Fruit fly (Drosophila melanogaster) whole organism, embryonic: Measurements from ENCODE around the gene Sptr.
A peak's percentile ranks its signal among the peaks of the same experiment; 100 is the strongest.

Experiments used
- Atf3 ChIP-seq: fragments of 200-800 bp; sonication (Bioruptor generic); optimal IDR thresholded peaks from 3 replicates; lab custom pipeline; 2016; ENCODE audit warnings: missing biosample characterization, missing genetic modification characterization
- B-H2 ChIP-seq: fragments of 200-800 bp; sonication (Bioruptor generic); optimal IDR thresholded peaks from 2 replicates; lab custom pipeline; 2018; ENCODE audit warnings: missing biosample characterization, mild to moderate bottlenecking, missing genetic modification characterization
- Bdp1 ChIP-seq: fragments of 200-800 bp; sonication (Bioruptor generic); optimal IDR thresholded peaks from 3 replicates; lab custom pipeline; 2016; ENCODE audit warnings: missing biosample characterization, missing genetic modification characterization
- Bgb ChIP-seq: fragments of 200-800 bp; sonication (Bioruptor generic); IDR thresholded peaks from 2 replicates; pipeline ENCODE4 v1.3.6; 2022; ENCODE audit warnings: missing biosample characterization, missing genetic modification characterization; ENCODE audit not compliant: partially characterized antibody
- Bteb2 ChIP-seq: fragments of 200-800 bp; sonication (Bioruptor generic); optimal IDR thresholded peaks from 2 replicates; lab custom pipeline; 2016; ENCODE audit warnings: missing biosample characterization, missing genetic modification characterization
- CG10366 ChIP-seq: fragments of 200-800 bp; sonication (Bioruptor generic); IDR thresholded peaks from 2 replicates; pipeline ENCODE4 v1.3.6; 2022; ENCODE audit warnings: missing biosample characterization, missing genetic modification characterization
- CG11696 ChIP-seq: fragments of 200-800 bp; sonication (Bioruptor generic); IDR thresholded peaks from 2 replicates; pipeline ENCODE4 v1.3.6; 2022; ENCODE audit warnings: missing biosample characterization, missing genetic modification characterization
- CG12942 ChIP-seq: fragments of 200-800 bp; sonication (Bioruptor generic); optimal IDR thresholded peaks from 3 replicates; lab custom pipeline; 2016; ENCODE audit warnings: missing biosample characterization, missing genetic modification characterization
- CG14050 ChIP-seq: fragments of 200-800 bp; sonication (Bioruptor generic); IDR thresholded peaks from 3 replicates; pipeline ENCODE4 v1.3.6; 2022; ENCODE audit warnings: missing biosample characterization, missing genetic modification characterization
- CG14667 ChIP-seq: fragments of 200-800 bp; sonication (Bioruptor generic); IDR thresholded peaks from 2 replicates; pipeline ENCODE4 v1.3.6; 2022; ENCODE audit warnings: missing biosample characterization, missing genetic modification characterization
- CG1529 ChIP-seq: fragments of 200-800 bp; sonication (Bioruptor generic); optimal IDR thresholded peaks from 3 replicates; lab custom pipeline; 2018; ENCODE audit warnings: missing biosample characterization, missing genetic modification characterization
- CG17361 ChIP-seq: fragments of 200-800 bp; sonication (Bioruptor generic); IDR thresholded peaks from 3 replicates; pipeline ENCODE4 v1.3.6; 2022; ENCODE audit warnings: missing biosample characterization, missing genetic modification characterization
- CG1792 ChIP-seq: fragments of 200-800 bp; sonication (Bioruptor generic); optimal IDR thresholded peaks from 2 replicates; lab custom pipeline; 2016; ENCODE audit warnings: missing biosample characterization, missing genetic modification characterization
- CG18011 ChIP-seq: fragments of 200-800 bp; sonication (Bioruptor generic); optimal IDR thresholded peaks from 2 replicates; lab custom pipeline; 2017; ENCODE audit warnings: missing biosample characterization, missing genetic modification characterization, mild to moderate bottlenecking, moderate library complexity, missing genotype
- CG18599 ChIP-seq: fragments of 200-800 bp; sonication (Bioruptor generic); optimal IDR thresholded peaks from 3 replicates; lab custom pipeline; 2017; ENCODE audit warnings: missing biosample characterization, missing genetic modification characterization, mild to moderate bottlenecking, moderate library complexity, missing genetic modification reagents
- CG2129 ChIP-seq: fragments of 200-800 bp; sonication (Bioruptor generic); IDR thresholded peaks from 2 replicates; pipeline ENCODE4 v1.3.6; 2022; ENCODE audit warnings: missing biosample characterization, missing genetic modification characterization; ENCODE audit not compliant: partially characterized antibody
- CG2202 ChIP-seq: fragments of 200-800 bp; sonication (Bioruptor generic); optimal IDR thresholded peaks from 2 replicates; lab custom pipeline; 2018; ENCODE audit warnings: missing biosample characterization, mild to moderate bottlenecking, missing genetic modification characterization
- CG32532 ChIP-seq: fragments of 200-800 bp; sonication (Bioruptor generic); IDR thresholded peaks from 2 replicates; pipeline ENCODE4 v1.3.6; 2022; ENCODE audit warnings: missing biosample characterization, missing genetic modification characterization
- CG34224 ChIP-seq: fragments of 200-800 bp; sonication (Bioruptor generic); IDR thresholded peaks from 3 replicates; pipeline ENCODE4 v1.3.6; 2022; ENCODE audit warnings: missing biosample characterization, missing genetic modification characterization; ENCODE audit not compliant: partially characterized antibody
- CG34376 ChIP-seq: fragments of 200-800 bp; sonication (Bioruptor generic); optimal IDR thresholded peaks from 2 replicates; lab custom pipeline; 2018; ENCODE audit warnings: missing biosample characterization, mild to moderate bottlenecking, missing genetic modification characterization
- CG6175 ChIP-seq: fragments of 200-800 bp; sonication (Bioruptor generic); IDR thresholded peaks from 3 replicates; pipeline ENCODE4 v1.3.6; 2022; ENCODE audit warnings: missing biosample characterization, missing genetic modification characterization
- CG6254 ChIP-seq: fragments of 200-800 bp; sonication (Bioruptor generic); optimal IDR thresholded peaks from 3 replicates; lab custom pipeline; 2017; ENCODE audit warnings: mild to moderate bottlenecking, missing biosample characterization, missing genetic modification reagents, missing genetic modification characterization
- CG6683 ChIP-seq: fragments of 200-800 bp; sonication (Bioruptor generic); optimal IDR thresholded peaks from 2 replicates; lab custom pipeline; 2017; ENCODE audit warnings: missing biosample characterization, mild to moderate bottlenecking, missing genetic modification characterization, missing genetic modification reagents
- Chrac-16 ChIP-seq: fragments of 200-800 bp; sonication (Bioruptor generic); optimal IDR thresholded peaks from 3 replicates; lab custom pipeline; 2016; ENCODE audit warnings: missing biosample characterization, missing genetic modification characterization
- Dll ChIP-seq: fragments of 200-800 bp; sonication (Bioruptor generic); IDR thresholded peaks from 4 replicates; pipeline ENCODE4 v1.3.6; 2022; ENCODE audit warnings: missing biosample characterization, missing genetic modification characterization; ENCODE audit not compliant: partially characterized antibody
- Dref ChIP-seq: fragments of 200-800 bp; sonication (Bioruptor generic); IDR thresholded peaks from 2 replicates; pipeline ENCODE4 v1.3.6; 2022; ENCODE audit warnings: missing biosample characterization, missing genetic modification characterization
- HLH3B ChIP-seq: fragments of 200-800 bp; sonication (Bioruptor generic); IDR thresholded peaks from 2 replicates; pipeline ENCODE4 v1.3.6; 2022; ENCODE audit warnings: missing biosample characterization, missing genetic modification characterization
- Hmx ChIP-seq: fragments of 200-800 bp; sonication (Bioruptor generic); optimal IDR thresholded peaks from 2 replicates; lab custom pipeline; 2016; ENCODE audit warnings: missing biosample characterization, missing genetic modification characterization
- Jarid2 ChIP-seq: fragments of 200-800 bp; sonication (Bioruptor generic); optimal IDR thresholded peaks from 3 replicates; lab custom pipeline; 2017; ENCODE audit warnings: mild to moderate bottlenecking, missing biosample characterization, missing genetic modification reagents, missing genetic modification characterization
- Kr ChIP-seq: fragments of 200-800 bp; sonication (Bioruptor generic); optimal IDR thresholded peaks from 2 replicates; lab custom pipeline; 2017; ENCODE audit warnings: missing biosample characterization, mild to moderate bottlenecking, missing genetic modification characterization
- Lim3 ChIP-seq: fragments of 200-800 bp; sonication (Bioruptor generic); IDR thresholded peaks from 2 replicates; pipeline ENCODE4 v1.3.6; 2022; ENCODE audit warnings: missing biosample characterization, missing genetic modification characterization
- Ravus ChIP-seq: fragments of 200-800 bp; sonication (Bioruptor generic); IDR thresholded peaks from 2 replicates; pipeline ENCODE4 v1.3.6; 2022; ENCODE audit warnings: missing biosample characterization, missing genetic modification characterization
- Scr ChIP-seq: fragments of 200-800 bp; sonication (Bioruptor generic); IDR thresholded peaks from 2 replicates; pipeline ENCODE4 v1.3.6; 2022; ENCODE audit warnings: missing biosample characterization, missing genetic modification characterization; ENCODE audit not compliant: partially characterized antibody
- Xrp1 ChIP-seq: fragments of 200-800 bp; sonication (Bioruptor generic); IDR thresholded peaks from 2 replicates; pipeline ENCODE4 v1.3.6; 2022; ENCODE audit warnings: missing biosample characterization, missing genetic modification characterization
- ac ChIP-seq: fragments of 200-800 bp; sonication (Bioruptor generic); optimal IDR thresholded peaks from 3 replicates; lab custom pipeline; 2017; ENCODE audit warnings: missing biosample characterization, mild to moderate bottlenecking, missing genetic modification characterization
- aop ChIP-seq: fragments of 200-800 bp; sonication (Bioruptor generic); IDR thresholded peaks from 2 replicates; pipeline ENCODE4 v1.3.6; 2022; ENCODE audit warnings: missing biosample characterization, missing genetic modification characterization
- ase ChIP-seq: fragments of 200-800 bp; sonication (Bioruptor generic); IDR thresholded peaks from 3 replicates; pipeline ENCODE4 v1.3.6; 2022; ENCODE audit warnings: missing biosample characterization, missing genetic modification characterization
- bowl ChIP-seq: fragments of 200-800 bp; sonication (Bioruptor generic); IDR thresholded peaks from 2 replicates; pipeline ENCODE4 v1.3.6; 2022; ENCODE audit warnings: missing biosample characterization, missing genetic modification characterization
- corto ChIP-seq: fragments of 200-800 bp; sonication (Bioruptor generic); optimal IDR thresholded peaks from 2 replicates; lab custom pipeline; 2016; ENCODE audit warnings: missing biosample characterization, mild to moderate bottlenecking, missing genetic modification characterization, moderate library complexity
- disco-r ChIP-seq: fragments of 200-800 bp; sonication (Bioruptor generic); optimal IDR thresholded peaks from 2 replicates; lab custom pipeline; 2016; ENCODE audit warnings: missing biosample characterization, missing genetic modification characterization
- dmrt99B ChIP-seq: fragments of 200-800 bp; sonication (Bioruptor generic); optimal IDR thresholded peaks from 2 replicates; lab custom pipeline; 2018; ENCODE audit warnings: missing biosample characterization, mild to moderate bottlenecking, missing genetic modification characterization, moderate library complexity
- klu ChIP-seq: fragments of 200-800 bp; sonication (Bioruptor generic); IDR thresholded peaks from 2 replicates; pipeline ENCODE4 v1.3.6; 2022; ENCODE audit warnings: missing biosample characterization, missing genetic modification characterization
- luna ChIP-seq: fragments of 200-800 bp; sonication (Bioruptor generic); optimal IDR thresholded peaks from 2 replicates; lab custom pipeline; 2016; ENCODE audit warnings: missing biosample characterization, missing genetic modification characterization
- org-1 ChIP-seq: fragments of 200-800 bp; sonication (Bioruptor generic); optimal IDR thresholded peaks from 2 replicates; lab custom pipeline; 2017; ENCODE audit warnings: missing biosample characterization, missing genetic modification characterization
- pb ChIP-seq: fragments of 200-800 bp; sonication (Bioruptor generic); optimal IDR thresholded peaks from 3 replicates; lab custom pipeline; 2016; ENCODE audit warnings: missing biosample characterization, missing genetic modification characterization
- pho ChIP-seq: fragments of 200-800 bp; sonication (Bioruptor generic); optimal IDR thresholded peaks from 2 replicates; lab custom pipeline; 2016; ENCODE audit warnings: missing biosample characterization, missing genetic modification characterization
- pzg ChIP-seq: fragments of 200-800 bp; sonication (Bioruptor generic); optimal IDR thresholded peaks from 3 replicates; lab custom pipeline; 2018; ENCODE audit warnings: missing biosample characterization, mild to moderate bottlenecking, missing genetic modification characterization, moderate library complexity
- run ChIP-seq: fragments of 200-800 bp; sonication (Bioruptor generic); optimal IDR thresholded peaks from 3 replicates; lab custom pipeline; 2018; ENCODE audit warnings: missing biosample characterization, mild to moderate bottlenecking, missing genetic modification characterization
- sens ChIP-seq: fragments of 200-800 bp; sonication (Bioruptor generic); peaks from one replicate; lab custom pipeline; 2016; ENCODE audit warnings: missing biosample characterization, missing genetic modification characterization
- sens-2 ChIP-seq: fragments of 200-800 bp; sonication (Bioruptor generic); IDR thresholded peaks from 2 replicates; pipeline ENCODE4 v1.3.6; 2022; ENCODE audit warnings: missing biosample characterization, missing genetic modification characterization
- trem ChIP-seq: fragments of 200-800 bp; optimal IDR thresholded peaks from 3 replicates; lab custom pipeline; 2019; ENCODE audit warnings: missing biosample characterization, mild to moderate bottlenecking, missing genetic modification characterization, moderate library complexity
- trh ChIP-seq: fragments of 200-800 bp; sonication (Bioruptor generic); optimal IDR thresholded peaks from 2 replicates; lab custom pipeline; 2016; ENCODE audit warnings: missing biosample characterization, missing genetic modification characterization

The Sptr gene

DNA sequence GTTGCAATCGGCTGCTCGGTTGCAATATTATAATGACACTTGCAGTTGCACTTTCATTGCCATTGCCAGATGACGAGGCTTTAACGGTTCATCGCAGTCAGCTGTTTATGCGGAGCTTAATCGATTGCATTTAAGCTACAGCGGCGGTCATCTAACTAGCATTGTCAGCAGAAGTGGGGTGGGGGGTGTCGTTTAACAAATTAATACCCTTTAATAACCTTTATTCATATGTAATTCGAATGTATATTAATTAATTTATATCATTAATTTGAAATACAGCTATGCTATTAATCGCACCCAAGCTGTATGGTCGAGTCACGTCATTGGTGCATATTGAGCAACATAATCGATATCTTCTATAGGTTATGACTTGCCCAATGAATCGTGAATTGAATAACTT, 28.6 kb upstream of the Sptr start (continued):
- TF ChIP-seq org-1 (peak; percentile 65), run (tag; lab: Kevin White, UChicago) (peak; percentile 76), CG1792 (GFP tag; lab: Kevin White, UChicago) (no peak), CG2129 (GFP tag; lab: Robert Waterston, UW) (no peak), sens-2 (GFP tag; lab: Robert Waterston, UW) (peak; percentile 81), CG2202 (tag; lab: Kevin White, UChicago) (no peak), CG34224 (GFP tag; lab: Robert Waterston, UW) (no peak), Jarid2 (peak; percentile 47), HLH3B (GFP tag; lab: Robert Waterston, UW) (peak; percentile 92), CG6175 (GFP tag; lab: Robert Waterston, UW) (0 out of 3 replicates have a peak, but pooled peaks have one; percentile 17), Dll (GFP tag; lab: Robert Waterston, UW) (no peak), Bgb (GFP tag; lab: Robert Waterston, UW) (no peak), Kr (GFP tag; lab: Kevin White, UChicago) (no peak), CG17361 (GFP tag; lab: Robert Waterston, UW) (peak; percentile 71), CG6254 (peak; percentile 86), CG32532 (GFP tag; lab: Robert Waterston, UW) (peak; percentile 64), CG18599 (GFP tag; lab: Kevin White, UChicago) (peak; percentile 54), trem (peak; percentile 54), Ravus (peak; percentile 64), Hmx (no peak), Atf3 (GFP tag; lab: Kevin White, UChicago) (no peak), Chrac-16 (GFP tag; lab: Kevin White, UChicago) (peak; percentile 39), pzg (GFP tag; lab: Kevin White, UChicago) (no peak), CG10366 (GFP tag; lab: Robert Waterston, UW) (peak; percentile 87), ase (GFP tag; lab: Robert Waterston, UW) (peak; percentile 89), Bdp1 (GFP tag; lab: Kevin White, UChicago) (no peak), CG1529 (GFP tag; lab: Kevin White, UChicago) (peak; percentile 46), CG14050 (GFP tag; lab: Robert Waterston, UW) (peak; percentile 88), dmrt99B (tag; lab: Kevin White, UChicago) (peak; percentile 93), disco-r (GFP tag; lab: Kevin White, UChicago) (no peak), B-H2 (no peak), klu (GFP tag; lab: Robert Waterston, UW) (0 out of 2 replicates have a peak, but pooled peaks have one; percentile 26), corto (GFP tag; lab: Kevin White, UChicago) (no peak), Bteb2 (no peak), Scr (GFP tag; lab: Robert Waterston, UW) (no peak), CG34376 (GFP tag; lab: Kevin White, UChicago) (no peak), Dref (GFP tag; lab: Robert Waterston, UW) (no peak), aop (peak; percentile 54; the same call in 1 of the 2 replicates), ac (GFP tag; lab: Kevin White, UChicago) (no peak), trh (GFP tag; lab: Kevin White, UChicago) (peak; percentile 48), pho (GFP tag; lab: Kevin White, UChicago) (no peak), CG11696 (peak; percentile 86), CG12942 (GFP tag; lab: Kevin White, UChicago) (peak; percentile 20), CG14667 (GFP tag; lab: Robert Waterston, UW) (peak; percentile 59), Lim3 (0 out of 2 replicates have a peak, but pooled peaks have one; percentile 59), Xrp1 (GFP tag; lab: Robert Waterston, UW) (peak; percentile 83), CG6683 (no peak), luna (GFP tag; lab: Kevin White, UChicago) (no peak), pb (GFP tag; lab: Kevin White, UChicago) (no peak), sens (peak; percentile 94), CG18011 (GFP tag; lab: Kevin White, UChicago) (peak; percentile 13), bowl (peak; percentile 78)
